Fruit fly (Drosophila melanogaster): ENCODE results near the gene Men-b.

Gene Men-b

DNA sequence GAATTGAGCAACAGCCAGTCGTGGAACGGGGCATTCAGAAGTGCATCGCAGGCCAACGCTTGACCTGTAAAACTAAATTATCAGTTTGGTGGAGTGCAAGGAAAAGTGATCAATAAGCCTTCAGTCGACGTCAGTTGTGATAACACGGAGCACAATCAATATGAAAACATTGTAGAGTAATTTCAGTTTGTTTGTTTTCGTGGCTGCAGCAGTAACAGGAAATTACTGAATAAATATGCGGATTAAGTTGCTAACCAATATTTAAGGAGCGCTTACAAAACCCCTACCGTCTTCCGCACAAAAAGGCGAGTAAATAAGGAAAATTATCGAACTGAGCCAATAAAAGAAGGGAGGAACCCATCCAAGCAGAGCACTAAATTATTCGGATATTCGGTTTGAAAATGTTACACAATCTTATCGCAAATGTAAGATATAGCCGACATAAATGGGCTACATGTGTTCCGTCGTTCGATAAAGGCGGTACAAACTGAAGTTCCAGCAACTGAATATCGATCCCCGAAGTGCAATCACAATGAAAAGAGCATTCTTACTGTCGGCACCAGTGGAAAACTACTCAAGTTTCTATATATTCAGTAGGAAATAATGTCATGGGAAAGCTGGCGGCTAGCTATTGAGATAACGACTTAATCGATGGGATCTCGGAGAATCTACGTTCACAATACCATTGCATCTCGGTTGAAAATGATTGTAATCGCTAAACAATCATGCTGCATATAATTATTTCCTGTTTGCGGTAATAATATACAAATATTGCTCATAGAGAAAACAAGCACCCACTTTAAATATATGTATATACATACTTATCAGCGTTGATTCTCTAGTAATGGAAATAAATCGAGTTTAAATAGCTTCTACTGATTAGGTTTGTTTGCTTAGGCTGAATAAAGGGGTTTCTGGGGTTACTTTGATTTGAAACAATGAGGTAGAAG is 15.5 kb upstream of the Men-b start (continued):
- TF ChIP-seq unpg (GFP tag; optimal IDR thresholded peaks at IDR 0.05): peak; percentile 67
- TF ChIP-seq CG8281 (tag; optimal IDR thresholded peaks at IDR 0.05): peak; percentile 67
- TF ChIP-seq bsh (GFP tag; optimal IDR thresholded peaks at IDR 0.05): peak in 1 of 2 experiments; percentile 73
- TF ChIP-seq tio (GFP tag; optimal IDR thresholded peaks at IDR 0.05): peak; percentile 55
- peak; percentile 78 for TF ChIP-seq MTF-1 (GFP tag; optimal IDR thresholded peaks at IDR 0.05; ENCODE audit: borderline replicate concordance)
- TF ChIP-seq her (GFP tag; optimal IDR thresholded peaks at IDR 0.05): peak; percentile 25
- TF ChIP-seq Ravus (GFP tag; IDR thresholded peaks at IDR 0.05): no peak
- TF ChIP-seq CG11723 (GFP tag; optimal IDR thresholded peaks at IDR 0.05): peak; percentile 49
- TF ChIP-seq Myb (GFP tag; optimal IDR thresholded peaks at IDR 0.05): peak; percentile 15
- peak; percentile 46 for TF ChIP-seq CG8944 (GFP tag; optimal IDR thresholded peaks at IDR 0.05)
- TF ChIP-seq CG12219 (GFP tag; optimal IDR thresholded peaks at IDR 0.05): peak; percentile 59
- no peak for TF ChIP-seq Hey (tag; optimal IDR thresholded peaks at IDR 0.05)
- TF ChIP-seq CG14710 (tag; optimal IDR thresholded peaks at IDR 0.05): peak; percentile 69
- no peak for TF ChIP-seq CG7357 (GFP tag; IDR thresholded peaks at IDR 0.05)
- no peak for TF ChIP-seq H2.0 (GFP tag; IDR thresholded peaks at IDR 0.05)
- peak; percentile 59 for TF ChIP-seq pnt (GFP tag; optimal IDR thresholded peaks at IDR 0.05)
- TF ChIP-seq pita (GFP tag; optimal IDR thresholded peaks at IDR 0.05): no peak
- peak; percentile 35 for TF ChIP-seq ewg (GFP tag; optimal IDR thresholded peaks at IDR 0.05)
- no peak for TF ChIP-seq ap (GFP tag; IDR thresholded peaks at IDR 0.05)
- peak; percentile 74 for TF ChIP-seq CG1792 (GFP tag; optimal IDR thresholded peaks at IDR 0.05)
- TF ChIP-seq sqz (GFP tag; optimal IDR thresholded peaks at IDR 0.05): peak; percentile 71
- peak; percentile 66 for TF ChIP-seq CG13123 (GFP tag; optimal IDR thresholded peaks at IDR 0.05)
- TF ChIP-seq sob (GFP tag; IDR thresholded peaks at IDR 0.05): 0 out of 2 replicates have a peak, but pooled peaks have one; percentile 44
- TF ChIP-seq ssp (GFP tag; IDR thresholded peaks at IDR 0.05): 0 out of 2 replicates have a peak, but pooled peaks have one; percentile 20
- peak; percentile 62 for TF ChIP-seq fd3F (GFP tag; optimal IDR thresholded peaks at IDR 0.05)
- TF ChIP-seq Side (GFP tag; optimal IDR thresholded peaks at IDR 0.05): peak; percentile 68
- peak; percentile 41 for TF ChIP-seq CG15514 (GFP tag; optimal IDR thresholded peaks at IDR 0.05)
- no peak for TF ChIP-seq CG8478 (optimal IDR thresholded peaks at IDR 0.05)
- 0 out of 2 replicates have a peak, but pooled peaks have one; percentile 38 for TF ChIP-seq CG43689 (GFP tag; IDR thresholded peaks at IDR 0.05)
- peak in 1 of 2 experiments; percentile 2 for TF ChIP-seq insv (GFP tag; optimal IDR thresholded peaks at IDR 0.05)
- TF ChIP-seq HmgZ (tag; optimal IDR thresholded peaks at IDR 0.05): peak; percentile 43
- peak; percentile 56 for TF ChIP-seq CG12942 (GFP tag; optimal IDR thresholded peaks at IDR 0.05)
- TF ChIP-seq CG17612 (GFP tag; IDR thresholded peaks at IDR 0.05): no peak
- no peak for TF ChIP-seq yki (optimal IDR thresholded peaks at IDR 0.05)
- TF ChIP-seq odd (GFP tag; optimal IDR thresholded peaks at IDR 0.05): peak; percentile 75
- TF ChIP-seq zen2 (GFP tag; IDR thresholded peaks at IDR 0.05; ENCODE audit: partially characterized antibody): no peak
- TF ChIP-seq CG1233 (GFP tag; optimal IDR thresholded peaks at IDR 0.05): peak; percentile 88
- TF ChIP-seq Dip2 (GFP tag; IDR thresholded peaks at IDR 0.05): no peak
- peak; percentile 75 for TF ChIP-seq wek (GFP tag; optimal IDR thresholded peaks at IDR 0.05)
- peak; percentile 67 for TF ChIP-seq Lhr (GFP tag; optimal IDR thresholded peaks at IDR 0.05)
- no peak for TF ChIP-seq Stat92E (GFP tag; optimal IDR thresholded peaks at IDR 0.05)
- peak; percentile 53; the same call in 1 of the 2 replicates for TF ChIP-seq E2f1 (GFP tag; IDR thresholded peaks at IDR 0.05)
- TF ChIP-seq Oaz (GFP tag; IDR thresholded peaks at IDR 0.05): 0 out of 2 replicates have a peak, but pooled peaks have one; percentile 28
- TF ChIP-seq emc (GFP tag; optimal IDR thresholded peaks at IDR 0.05): no peak
- peak; percentile 46 for TF ChIP-seq en (GFP tag; optimal IDR thresholded peaks at IDR 0.05)
- peak; percentile 46 for TF ChIP-seq cato (GFP tag; optimal IDR thresholded peaks at IDR 0.05; ENCODE audit: borderline replicate concordance)
- TF ChIP-seq Hmx (GFP tag; optimal IDR thresholded peaks at IDR 0.05): no peak
- peak; percentile 89 for TF ChIP-seq Vsx1 (GFP tag; optimal IDR thresholded peaks at IDR 0.05)

Measured in whole organism, embryonic.